Fruit fly (Drosophila melanogaster) whole organism, embryonic: Measurements from ENCODE around the gene CG34425.

Experiments used
- Bteb2 ChIP-seq: fragments of 200-800 bp; sonication (Bioruptor generic); optimal IDR thresholded peaks from 2 replicates; lab custom pipeline; 2016; ENCODE audit warnings: missing biosample characterization, missing genetic modification characterization
- CG11093 ChIP-seq: fragments of 200-800 bp; sonication (Bioruptor generic); IDR thresholded peaks from 3 replicates; pipeline ENCODE4 v1.3.6; 2022; ENCODE audit warnings: missing biosample characterization, missing genetic modification characterization
- CG11456 ChIP-seq: fragments of 200-800 bp; sonication (Bioruptor generic); IDR thresholded peaks from 3 replicates; pipeline ENCODE4 v1.3.6; 2022; ENCODE audit warnings: missing biosample characterization, missing genetic modification characterization
- CG12299 ChIP-seq: fragments of 200-800 bp; sonication (Bioruptor generic); optimal IDR thresholded peaks from 2 replicates; lab custom pipeline; 2018; ENCODE audit warnings: missing biosample characterization, mild to moderate bottlenecking, missing genetic modification characterization
- CG13296 ChIP-seq: fragments of 200-800 bp; sonication (Bioruptor generic); optimal IDR thresholded peaks from 3 replicates; lab custom pipeline; 2018; ENCODE audit warnings: missing biosample characterization, mild to moderate bottlenecking, missing genetic modification characterization
- CG13894 ChIP-seq: fragments of 200-800 bp; sonication (Bioruptor generic); optimal IDR thresholded peaks from 3 replicates; lab custom pipeline; 2018; ENCODE audit warnings: missing biosample characterization, mild to moderate bottlenecking, missing genetic modification characterization, moderate library complexity
- CG14014 ChIP-seq: fragments of 200-800 bp; sonication (Bioruptor generic); IDR thresholded peaks from 2 replicates; pipeline ENCODE4 v1.3.6; 2022; ENCODE audit warnings: missing biosample characterization, missing genetic modification characterization
- CG14050 ChIP-seq: fragments of 200-800 bp; sonication (Bioruptor generic); IDR thresholded peaks from 3 replicates; pipeline ENCODE4 v1.3.6; 2022; ENCODE audit warnings: missing biosample characterization, missing genetic modification characterization
- CG18476 ChIP-seq: fragments of 200-800 bp; sonication (Bioruptor generic); optimal IDR thresholded peaks from 2 replicates; lab custom pipeline; 2016; ENCODE audit warnings: missing biosample characterization, mild to moderate bottlenecking, missing genetic modification characterization
- CG2199 ChIP-seq: fragments of 200-800 bp; sonication (Bioruptor generic); IDR thresholded peaks from 3 replicates; pipeline ENCODE4 v1.3.6; 2022; ENCODE audit warnings: missing biosample characterization, missing genetic modification characterization
- CG31365 ChIP-seq: fragments of 200-800 bp; sonication (Bioruptor generic); optimal IDR thresholded peaks from 2 replicates; lab custom pipeline; 2018; ENCODE audit warnings: missing biosample characterization, mild to moderate bottlenecking, missing genetic modification characterization
- CG34422 ChIP-seq: fragments of 200-800 bp; sonication (Bioruptor generic); IDR thresholded peaks from 3 replicates; pipeline ENCODE4 v1.3.6; 2022; ENCODE audit warnings: missing biosample characterization, missing genetic modification characterization
- CG4282 ChIP-seq: fragments of 200-800 bp; sonication (Bioruptor generic); optimal IDR thresholded peaks from 2 replicates; lab custom pipeline; 2016; ENCODE audit warnings: missing biosample characterization, missing genetic modification characterization
- CG7928 ChIP-seq: fragments of 200-800 bp; sonication (Bioruptor generic); optimal IDR thresholded peaks from 2 replicates; lab custom pipeline; 2017; ENCODE audit warnings: missing biosample characterization, mild to moderate bottlenecking, missing genetic modification characterization
- CG7987 ChIP-seq: fragments of 200-800 bp; sonication (Bioruptor generic); optimal IDR thresholded peaks from 2 replicates; lab custom pipeline; 2018; ENCODE audit warnings: missing biosample characterization, mild to moderate bottlenecking, missing genetic modification characterization, moderate library complexity
- CG9797 ChIP-seq: fragments of 200-800 bp; sonication (Bioruptor generic); optimal IDR thresholded peaks from 3 replicates; lab custom pipeline; 2018; ENCODE audit warnings: missing biosample characterization, mild to moderate bottlenecking, missing genetic modification characterization
- CkIIα-i1 ChIP-seq: fragments of 200-800 bp; sonication (Bioruptor generic); IDR thresholded peaks from 2 replicates; pipeline ENCODE4 v1.3.6; 2022; ENCODE audit warnings: missing biosample characterization, missing genetic modification characterization
- Dref ChIP-seq: fragments of 200-800 bp; sonication (Bioruptor generic); IDR thresholded peaks from 2 replicates; pipeline ENCODE4 v1.3.6; 2022; ENCODE audit warnings: missing biosample characterization, missing genetic modification characterization
- HLH4C ChIP-seq: fragments of 200-800 bp; sonication (Bioruptor generic); IDR thresholded peaks from 3 replicates; pipeline ENCODE4 v1.3.6; 2022; ENCODE audit warnings: missing biosample characterization, missing genetic modification characterization; ENCODE audit not compliant: partially characterized antibody
- Hr39 ChIP-seq: fragments of >200 bp; optimal IDR thresholded peaks from 2 replicates; lab custom pipeline; 2017
- Pdp1 ChIP-seq, 2 experiments: fragments of 200-800 bp; sonication (Bioruptor generic); optimal IDR thresholded peaks; 3 replicates each; lab custom pipeline; 2016; ENCODE audit warnings: missing biosample characterization in 2 of 2, missing genetic modification characterization in 2 of 2, mild to moderate bottlenecking in 1 of 2, moderate library complexity in 1 of 2
- Sox102F ChIP-seq: fragments of 200-800 bp; sonication (Bioruptor generic); optimal IDR thresholded peaks from 2 replicates; lab custom pipeline; 2018; ENCODE audit warnings: missing biosample characterization, mild to moderate bottlenecking, missing genetic modification characterization, moderate library complexity
- Trl ChIP-seq, 3 experiments: fragments of >200 bp in 2 of 3; fragments of 200-800 bp in 1 of 3; sonication (Bioruptor generic) in 1 of 3; optimal IDR thresholded peaks; 2 replicates in 1 of 3; 3 replicates in 2 of 3; lab custom pipeline; 2016 to 2017; ENCODE audit warnings: missing biosample characterization in 1 of 3, missing genetic modification characterization in 1 of 3
- bab2 ChIP-seq: fragments of 200-800 bp; sonication (Bioruptor generic); optimal IDR thresholded peaks from 2 replicates; lab custom pipeline; 2016; ENCODE audit warnings: missing biosample characterization, missing genetic modification characterization
- corto ChIP-seq: fragments of 200-800 bp; sonication (Bioruptor generic); optimal IDR thresholded peaks from 2 replicates; lab custom pipeline; 2016; ENCODE audit warnings: missing biosample characterization, mild to moderate bottlenecking, missing genetic modification characterization, moderate library complexity
- dan ChIP-seq: fragments of 200-800 bp; sonication (Bioruptor generic); IDR thresholded peaks from 2 replicates; pipeline ENCODE4 v1.3.6; 2022; ENCODE audit warnings: missing biosample characterization, missing genetic modification characterization
- dysf ChIP-seq: fragments of 200-800 bp; sonication (Bioruptor generic); IDR thresholded peaks from 3 replicates; pipeline ENCODE4 v1.3.6; 2022; ENCODE audit warnings: missing biosample characterization, missing genetic modification characterization
- fd64A ChIP-seq: fragments of 200-800 bp; sonication (Bioruptor generic); optimal IDR thresholded peaks from 3 replicates; lab custom pipeline; 2018; ENCODE audit warnings: missing biosample characterization, mild to moderate bottlenecking, missing genetic modification characterization
- hkb ChIP-seq, 2 experiments: fragments of 200-800 bp in 1 of 2; fragments of >200 bp in 1 of 2; sonication (Bioruptor generic) in 1 of 2; IDR thresholded peaks in 1 of 2; optimal IDR thresholded peaks in 1 of 2; 2 replicates each; pipeline versions ENCODE4 v1.3.6 to Lab custom; 2017 to 2022; ENCODE audit warnings: missing biosample characterization in 1 of 2, missing genetic modification characterization in 1 of 2
- pfk ChIP-seq: fragments of 200-800 bp; sonication (Bioruptor generic); optimal IDR thresholded peaks from 2 replicates; lab custom pipeline; 2018; ENCODE audit warnings: missing biosample characterization, mild to moderate bottlenecking, missing genetic modification characterization, moderate library complexity
- psq ChIP-seq: fragments of 200-800 bp; sonication (Bioruptor generic); optimal IDR thresholded peaks from 2 replicates; lab custom pipeline; 2017; ENCODE audit warnings: missing biosample characterization, missing genetic modification characterization
- sc ChIP-seq, 3 experiments: fragments of >200 bp in 2 of 3; fragments of 200-800 bp in 1 of 3; sonication (Bioruptor generic) in 1 of 3; optimal IDR thresholded peaks; 2 replicates in 2 of 3; 3 replicates in 1 of 3; lab custom pipeline; 2017; ENCODE audit warnings: mild to moderate bottlenecking in 1 of 3, missing biosample characterization in 1 of 3, missing genetic modification characterization in 1 of 3, missing genetic modification reagents in 1 of 3
- stc ChIP-seq: fragments of 200-800 bp; sonication (Bioruptor generic); IDR thresholded peaks from 2 replicates; pipeline ENCODE4 v1.3.6; 2022; ENCODE audit warnings: missing biosample characterization, missing genetic modification characterization
- trem ChIP-seq: fragments of 200-800 bp; optimal IDR thresholded peaks from 3 replicates; lab custom pipeline; 2019; ENCODE audit warnings: missing biosample characterization, mild to moderate bottlenecking, missing genetic modification characterization, moderate library complexity
- vvl ChIP-seq: fragments of 200-800 bp; sonication (Bioruptor generic); IDR thresholded peaks from 2 replicates; pipeline ENCODE4 v1.3.6; 2022; ENCODE audit warnings: missing biosample characterization, missing genetic modification characterization

Gene CG34425

dm6 chr3R:4506265-4506664 is at the start of gene CG34425:
Gene CG34425 (minus strand): TSS chr3R:4506365.
- TF ChIP-seq sc (optimal IDR thresholded peaks at IDR 0.05; lab: Kevin White, UChicago): no peak
- no peak for TF ChIP-seq sc (GFP tag; optimal IDR thresholded peaks at IDR 0.05; lab: Kevin White, UChicago)
- no peak for TF ChIP-seq CG14014 (GFP tag; lab: Robert Waterston, UW)
- no peak for TF ChIP-seq trem (tag; lab: Kevin White, UChicago)
- TF ChIP-seq pfk (GFP tag; lab: Kevin White, UChicago): no peak
- no peak for TF ChIP-seq vvl
- no peak for TF ChIP-seq Sox102F
- no peak for TF ChIP-seq corto (GFP tag; lab: Kevin White, UChicago)
- no peak for TF ChIP-seq CG34422
- TF ChIP-seq CG18476 (GFP tag; lab: Kevin White, UChicago): no peak
- TF ChIP-seq Pdp1 (GFP tag; optimal IDR thresholded peaks at IDR 0.05; lab: Kevin White, UChicago): no peak
- TF ChIP-seq CG7987: no peak
- no peak for TF ChIP-seq dysf (GFP tag; lab: Robert Waterston, UW)
- no peak for TF ChIP-seq stc (GFP tag; lab: Robert Waterston, UW)
- no peak for TF ChIP-seq CG9797 (GFP tag; lab: Kevin White, UChicago)
- TF ChIP-seq CG31365 (tag; lab: Kevin White, UChicago): no peak
- no peak for TF ChIP-seq CG14050 (GFP tag; lab: Robert Waterston, UW)
- TF ChIP-seq CG11093: no peak
- no peak for TF ChIP-seq CkIIα-i1 (GFP tag; lab: Robert Waterston, UW)
- TF ChIP-seq psq (GFP tag; lab: Kevin White, UChicago): no peak

DNA sequence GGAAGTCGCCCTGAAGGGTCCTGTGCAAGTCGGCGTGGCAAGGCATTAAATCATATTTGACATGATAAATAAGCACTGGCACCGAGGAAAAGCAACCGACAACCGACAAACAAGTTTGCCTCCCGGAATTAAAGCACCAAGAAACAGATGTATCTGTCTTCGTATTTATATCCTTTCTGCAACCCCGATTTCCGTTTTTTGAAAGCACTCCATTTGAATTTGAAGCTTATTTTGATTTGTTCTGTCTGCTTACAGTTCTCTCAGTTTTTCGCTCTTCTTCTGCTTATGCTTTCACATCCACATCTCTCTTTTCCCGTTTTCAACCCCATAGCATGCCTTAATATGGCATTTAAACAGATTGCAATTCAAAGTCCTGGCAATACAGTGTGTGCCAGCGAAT is 47.4 kb upstream of the CG34425 start:
- TF ChIP-seq CG13296 (GFP tag; lab: Kevin White, UChicago) (no peak), CG12299 (tag; lab: Kevin White, UChicago) (no peak), CG13894 (peak; percentile 88), fd64A (GFP tag; lab: Kevin White, UChicago) (no peak), CG4282 (GFP tag; lab: Kevin White, UChicago) (no peak), CG2199 (GFP tag; lab: Robert Waterston, UW) (0 out of 3 replicates have a peak, but pooled peaks have one; percentile 55), HLH4C (GFP tag; lab: Robert Waterston, UW) (no peak), hkb (optimal IDR thresholded peaks at IDR 0.05; lab: Kevin White, UChicago) (no peak), hkb (GFP tag; IDR thresholded peaks at IDR 0.05; lab: Robert Waterston, UW) (no peak), dan (GFP tag; lab: Robert Waterston, UW) (no peak), Bteb2 (GFP tag; lab: Kevin White, UChicago) (no peak), Trl (optimal IDR thresholded peaks at IDR 0.05; lab: Kevin White, UChicago) (peak in 1 of 2 experiments; percentile 6), Trl (GFP tag; optimal IDR thresholded peaks at IDR 0.05; lab: Kevin White, UChicago) (no peak), CG7928 (GFP tag; lab: Kevin White, UChicago) (no peak)

- peak; percentile 26; the same call in 1 of the 2 replicates for TF ChIP-seq Dref (GFP tag; lab: Robert Waterston, UW)
- peak; percentile 63; the same call in 2 of the 3 replicates for TF ChIP-seq CG11456 (GFP tag; lab: Robert Waterston, UW)
- TF ChIP-seq bab2 (GFP tag; lab: Kevin White, UChicago): no peak
- peak; percentile 94 for TF ChIP-seq Hr39 (lab: Kevin White, UChicago)
These were observed 36.5 kb upstream of the CG34425 start for dm6 chr3R:4542614-4543191.
